Fruit fly (Drosophila melanogaster) whole organism, embryonic: ENCODE data around the gene BTBD9.

Experiments
- BtbVII ChIP-seq: fragments of 200-800 bp; sonication (Bioruptor generic); optimal IDR thresholded peaks from 3 replicates; lab custom pipeline; 2017; ENCODE audit warnings: missing biosample characterization, mild to moderate bottlenecking, missing genetic modification characterization
- CG10431 ChIP-seq: fragments of 200-800 bp; sonication (Bioruptor generic); optimal IDR thresholded peaks from 3 replicates; lab custom pipeline; 2018; ENCODE audit warnings: missing biosample characterization, mild to moderate bottlenecking, missing genetic modification characterization
- CG10654 ChIP-seq: fragments of 200-800 bp; sonication (Bioruptor generic); optimal IDR thresholded peaks from 2 replicates; lab custom pipeline; 2016; ENCODE audit warnings: missing biosample characterization, missing genetic modification characterization
- CG10979 ChIP-seq: fragments of 200-800 bp; sonication (Bioruptor generic); optimal IDR thresholded peaks from 2 replicates; lab custom pipeline; 2018; ENCODE audit warnings: missing biosample characterization, mild to moderate bottlenecking, missing genetic modification characterization, moderate library complexity
- CG13775 ChIP-seq: fragments of 200-800 bp; sonication (Bioruptor generic); optimal IDR thresholded peaks from 3 replicates; lab custom pipeline; 2017; ENCODE audit warnings: missing biosample characterization, mild to moderate bottlenecking, missing genetic modification characterization
- CG14860 ChIP-seq: fragments of 200-800 bp; sonication (Bioruptor generic); IDR thresholded peaks from 3 replicates; pipeline ENCODE4 v1.3.6; 2022; ENCODE audit warnings: missing biosample characterization, missing genetic modification characterization; ENCODE audit not compliant: partially characterized antibody
- CG1602 ChIP-seq: fragments of 200-800 bp; sonication (Bioruptor generic); optimal IDR thresholded peaks from 3 replicates; lab custom pipeline; 2016; ENCODE audit warnings: missing biosample characterization, missing genetic modification characterization
- CG18619 ChIP-seq: fragments of 200-800 bp; sonication (Bioruptor generic); optimal IDR thresholded peaks from 3 replicates; lab custom pipeline; 2017; ENCODE audit warnings: missing biosample characterization, mild to moderate bottlenecking, missing genetic modification characterization
- CG2712 ChIP-seq: fragments of 200-800 bp; optimal IDR thresholded peaks from 3 replicates; lab custom pipeline; 2019; ENCODE audit warnings: missing biosample characterization, mild to moderate bottlenecking, missing genetic modification characterization, moderate library complexity
- CG2875 ChIP-seq: fragments of 200-800 bp; sonication (Bioruptor generic); optimal IDR thresholded peaks from 2 replicates; lab custom pipeline; 2017; ENCODE audit warnings: missing biosample characterization, mild to moderate bottlenecking, missing genetic modification characterization, missing genetic modification reagents
- CG3726 ChIP-seq: fragments of 200-800 bp; sonication (Bioruptor generic); IDR thresholded peaks from 3 replicates; pipeline ENCODE4, ENCODE4 v1.3.6; 2022; ENCODE audit warnings: missing biosample characterization, missing genetic modification characterization
- CG5180 ChIP-seq: fragments of 200-800 bp; sonication (Bioruptor generic); optimal IDR thresholded peaks from 3 replicates; lab custom pipeline; 2017; ENCODE audit warnings: missing biosample characterization, missing genetic modification characterization, mild to moderate bottlenecking, moderate library complexity, missing genetic modification reagents
- CG7963 ChIP-seq: fragments of 200-800 bp; sonication (Bioruptor generic); IDR thresholded peaks from 3 replicates; pipeline ENCODE4 v1.3.6; 2022; ENCODE audit warnings: missing biosample characterization, missing genetic modification characterization; ENCODE audit not compliant: partially characterized antibody
- CG7987 ChIP-seq: fragments of 200-800 bp; sonication (Bioruptor generic); optimal IDR thresholded peaks from 2 replicates; lab custom pipeline; 2018; ENCODE audit warnings: missing biosample characterization, mild to moderate bottlenecking, missing genetic modification characterization, moderate library complexity
- CG8290 ChIP-seq, 3 experiments: fragments of 200-800 bp; sonication (Bioruptor generic); optimal IDR thresholded peaks; 2 replicates each; lab custom pipeline; 2016 to 2019; ENCODE audit warnings: missing biosample characterization in 3 of 3, missing genetic modification characterization in 3 of 3, mild to moderate bottlenecking in 2 of 3, moderate library complexity in 1 of 3
- CG8944 ChIP-seq: fragments of 200-800 bp; sonication (Bioruptor generic); optimal IDR thresholded peaks from 3 replicates; lab custom pipeline; 2016; ENCODE audit warnings: missing biosample characterization, missing genetic modification characterization
- Dfd ChIP-seq, 2 experiments: fragments of >200 bp; optimal IDR thresholded peaks; 2 replicates each; lab custom pipeline; 2017; ENCODE audit warnings: missing biosample characterization in 2 of 2, missing genetic modification characterization in 2 of 2
- GATAe ChIP-seq: fragments of 200-800 bp; sonication (Bioruptor generic); conservative IDR thresholded peaks from 2 replicates; pipeline ENCODE4 v1.3.6; 2022; ENCODE audit warnings: missing biosample characterization, missing genetic modification characterization
- Hr51 ChIP-seq, 2 experiments: fragments of 200-800 bp; sonication (Bioruptor generic); optimal IDR thresholded peaks; 2 replicates in 1 of 2; 3 replicates in 1 of 2; lab custom pipeline; 2016 to 2018; ENCODE audit warnings: missing biosample characterization in 2 of 2, missing genetic modification characterization in 2 of 2, mild to moderate bottlenecking in 1 of 2, moderate library complexity in 1 of 2
- Kr ChIP-seq: fragments of 200-800 bp; sonication (Bioruptor generic); optimal IDR thresholded peaks from 2 replicates; lab custom pipeline; 2017; ENCODE audit warnings: missing biosample characterization, mild to moderate bottlenecking, missing genetic modification characterization
- Med ChIP-seq: fragments of 200-800 bp; sonication (Bioruptor generic); peaks from one replicate; lab custom pipeline; 2016; ENCODE audit warnings: missing biosample characterization, missing genetic modification characterization, mild to moderate bottlenecking, inconsistent platforms, moderate library complexity
- Mes4 ChIP-seq: fragments of 200-800 bp; sonication (Bioruptor generic); optimal IDR thresholded peaks from 2 replicates; lab custom pipeline; 2016; ENCODE audit warnings: missing biosample characterization, missing genetic modification characterization
- Oaz ChIP-seq: fragments of 200-800 bp; sonication (Bioruptor generic); IDR thresholded peaks from 2 replicates; pipeline ENCODE4 v1.3.6; 2022; ENCODE audit warnings: missing biosample characterization, missing genetic modification characterization
- Rx ChIP-seq: fragments of 200-800 bp; sonication (Bioruptor generic); IDR thresholded peaks from 2 replicates; pipeline ENCODE4 v1.3.6; 2022; ENCODE audit warnings: missing biosample characterization, missing genetic modification characterization
- Scr ChIP-seq: fragments of 200-800 bp; sonication (Bioruptor generic); IDR thresholded peaks from 2 replicates; pipeline ENCODE4 v1.3.6; 2022; ENCODE audit warnings: missing biosample characterization, missing genetic modification characterization; ENCODE audit not compliant: partially characterized antibody
- Side ChIP-seq: fragments of 200-800 bp; sonication (Bioruptor generic); optimal IDR thresholded peaks from 2 replicates; lab custom pipeline; 2016; ENCODE audit warnings: missing biosample characterization, missing genetic modification characterization
- abd-A ChIP-seq: fragments of 200-800 bp; sonication (Bioruptor generic); optimal IDR thresholded peaks from 3 replicates; lab custom pipeline; 2019; ENCODE audit warnings: missing biosample characterization, mild to moderate bottlenecking, missing genetic modification characterization, moderate library complexity
- crp ChIP-seq, 2 experiments: fragments of 200-800 bp; sonication (Bioruptor generic); optimal IDR thresholded peaks; 2 replicates in 1 of 2; 3 replicates in 1 of 2; lab custom pipeline; 2017; ENCODE audit warnings: missing biosample characterization in 2 of 2, missing genetic modification characterization in 2 of 2, mild to moderate bottlenecking in 1 of 2, moderate library complexity in 1 of 2
- dan ChIP-seq: fragments of 200-800 bp; sonication (Bioruptor generic); IDR thresholded peaks from 2 replicates; pipeline ENCODE4 v1.3.6; 2022; ENCODE audit warnings: missing biosample characterization, missing genetic modification characterization
- dysf ChIP-seq: fragments of 200-800 bp; sonication (Bioruptor generic); IDR thresholded peaks from 3 replicates; pipeline ENCODE4 v1.3.6; 2022; ENCODE audit warnings: missing biosample characterization, missing genetic modification characterization
- exex ChIP-seq: fragments of 200-800 bp; sonication (Bioruptor generic); optimal IDR thresholded peaks from 4 replicates; lab custom pipeline; 2018; ENCODE audit warnings: missing biosample characterization, mild to moderate bottlenecking, missing genetic modification characterization, moderate library complexity
- fru ChIP-seq: fragments of >200 bp; optimal IDR thresholded peaks from 2 replicates; lab custom pipeline; 2017
- kni ChIP-seq: fragments of 200-800 bp; sonication (Bioruptor generic); optimal IDR thresholded peaks from 3 replicates; lab custom pipeline; 2017; ENCODE audit warnings: mild to moderate bottlenecking, missing biosample characterization, missing genetic modification reagents, missing genetic modification characterization
- knrl ChIP-seq: fragments of 200-800 bp; sonication (Bioruptor generic); IDR thresholded peaks from 3 replicates; pipeline ENCODE4 v1.3.6; 2022; ENCODE audit warnings: missing biosample characterization, missing genetic modification characterization; ENCODE audit not compliant: partially characterized antibody
- lilli ChIP-seq: fragments of 200-800 bp; sonication (Bioruptor generic); optimal IDR thresholded peaks from 3 replicates; lab custom pipeline; 2016; ENCODE audit warnings: missing biosample characterization, missing genetic modification characterization
- mirr ChIP-seq: fragments of 200-800 bp; sonication (Bioruptor generic); optimal IDR thresholded peaks from 3 replicates; lab custom pipeline; 2018; ENCODE audit warnings: missing biosample characterization, mild to moderate bottlenecking, missing genetic modification characterization
- onecut ChIP-seq: fragments of 200-800 bp; sonication (Bioruptor generic); IDR thresholded peaks from 2 replicates; pipeline ENCODE4 v1.3.6; 2022; ENCODE audit warnings: missing biosample characterization, missing genetic modification characterization
- otp ChIP-seq: fragments of 200-800 bp; sonication (Bioruptor generic); IDR thresholded peaks from 3 replicates; pipeline ENCODE4, ENCODE4 v1.3.6; 2022; ENCODE audit warnings: missing biosample characterization, missing genetic modification characterization
- repo ChIP-seq: fragments of 200-800 bp; sonication (Bioruptor generic); optimal IDR thresholded peaks from 2 replicates; lab custom pipeline; 2016; ENCODE audit warnings: missing biosample characterization, missing genetic modification characterization
- seq ChIP-seq: fragments of 200-800 bp; sonication (Bioruptor generic); IDR thresholded peaks from 2 replicates; pipeline ENCODE4 v1.3.6; 2022; ENCODE audit warnings: missing biosample characterization, missing genetic modification characterization
- sna ChIP-seq: fragments of 200-800 bp; sonication (Bioruptor generic); IDR thresholded peaks from 2 replicates; pipeline ENCODE4 v1.3.6; 2022; ENCODE audit warnings: missing biosample characterization, missing genetic modification characterization; ENCODE audit not compliant: partially characterized antibody
- ssp ChIP-seq: fragments of 200-800 bp; sonication (Bioruptor generic); IDR thresholded peaks from 2 replicates; pipeline ENCODE4 v1.3.6; 2022; ENCODE audit warnings: missing biosample characterization, missing genetic modification characterization
- stwl ChIP-seq: fragments of 200-800 bp; sonication (Bioruptor generic); optimal IDR thresholded peaks from 3 replicates; lab custom pipeline; 2018; ENCODE audit warnings: missing biosample characterization, mild to moderate bottlenecking, missing genetic modification characterization, moderate library complexity

BTBD9 gene

DNA sequence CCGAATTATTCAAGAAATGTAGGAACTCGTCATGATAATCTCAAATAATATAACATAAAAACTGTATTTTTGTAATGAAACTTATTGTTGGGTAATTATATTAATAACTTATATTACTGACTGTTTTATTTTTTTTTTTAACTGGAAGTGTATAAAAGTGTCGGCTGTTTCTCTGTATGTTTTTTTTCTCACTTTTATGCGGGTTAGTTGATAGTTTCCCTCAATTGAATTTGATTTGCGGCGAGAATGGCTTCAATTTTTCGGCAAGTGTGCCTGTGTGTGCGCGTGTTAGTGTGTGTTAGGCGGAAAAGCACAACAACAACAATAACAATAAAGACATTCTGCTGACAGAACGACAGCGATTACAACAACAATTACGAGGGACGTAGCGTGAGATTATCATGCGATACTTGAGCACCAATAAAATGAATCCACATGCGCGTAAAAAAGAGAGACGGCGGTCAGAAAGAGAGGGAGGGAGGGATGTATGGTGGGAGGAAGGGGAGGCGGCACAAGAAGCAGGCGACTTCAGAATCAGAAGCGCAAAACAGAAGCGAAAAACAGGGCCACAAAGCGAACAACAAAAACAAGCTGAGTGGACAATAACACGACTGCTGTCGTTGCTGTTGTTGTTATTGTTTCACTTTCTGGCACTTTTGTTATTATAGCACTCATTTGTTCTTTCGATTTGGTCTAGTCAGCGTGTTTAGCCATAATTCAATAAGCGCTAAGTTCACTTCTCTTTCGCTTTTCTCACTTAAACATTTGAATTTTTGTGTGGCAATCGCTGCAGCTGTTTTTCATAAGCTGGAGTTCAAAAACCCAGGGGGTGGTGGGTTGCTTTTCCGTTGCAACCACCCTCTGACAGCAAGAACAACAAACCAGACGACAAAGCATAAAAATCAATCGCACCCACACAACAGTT is 5.1 kb upstream of the BTBD9 start (continued):
- TF ChIP-seq exex (tag; lab: Kevin White, UChicago) = peak; percentile 74
- no peak for TF ChIP-seq CG10654 (GFP tag; lab: Kevin White, UChicago)
- TF ChIP-seq kni = no peak
- TF ChIP-seq CG10979 = peak; percentile 18
- no peak for TF ChIP-seq ssp (GFP tag; lab: Robert Waterston, UW)
- no peak for TF ChIP-seq CG14860 (GFP tag; lab: Robert Waterston, UW)
- no peak for TF ChIP-seq CG7963 (GFP tag; lab: Robert Waterston, UW)
- no peak for TF ChIP-seq CG3726 (GFP tag; lab: Robert Waterston, UW)
- TF ChIP-seq CG10431 (GFP tag; lab: Kevin White, UChicago) = no peak
- TF ChIP-seq Kr (GFP tag; lab: Kevin White, UChicago) = no peak
- TF ChIP-seq crp (GFP tag; optimal IDR thresholded peaks at IDR 0.05; lab: Kevin White, UChicago) = no peak
- TF ChIP-seq stwl = no peak
- no peak for TF ChIP-seq CG13775 (GFP tag; lab: Kevin White, UChicago)
- TF ChIP-seq otp (GFP tag; lab: Robert Waterston, UW) = no peak
- no peak for TF ChIP-seq Rx (GFP tag; lab: Robert Waterston, UW)
- no peak for TF ChIP-seq BtbVII (GFP tag; lab: Kevin White, UChicago)
- no peak for TF ChIP-seq knrl (GFP tag; lab: Robert Waterston, UW)
- TF ChIP-seq sna = no peak
- TF ChIP-seq lilli (GFP tag; lab: Kevin White, UChicago) = peak; percentile 26
- no peak for TF ChIP-seq Side
- no peak for TF ChIP-seq repo
- TF ChIP-seq Oaz (GFP tag; lab: Robert Waterston, UW) = no peak
- no peak for TF ChIP-seq CG7987 (GFP tag; lab: Kevin White, UChicago)
- TF ChIP-seq onecut (GFP tag; lab: Robert Waterston, UW) = 0 out of 2 replicates have a peak, but pooled peaks have one; percentile 4
- no peak for TF ChIP-seq CG18619
- no peak for TF ChIP-seq fru (lab: Kevin White, UChicago)
- TF ChIP-seq Hr51 (GFP tag; optimal IDR thresholded peaks at IDR 0.05; lab: Kevin White, UChicago) = peak in 1 of 2 experiments; percentile 61
- TF ChIP-seq CG5180 (GFP tag; lab: Kevin White, UChicago) = no peak
- peak; percentile 27 for TF ChIP-seq CG2712 (tag; lab: Kevin White, UChicago)
- no peak for TF ChIP-seq CG2875 (GFP tag; lab: Kevin White, UChicago)
- TF ChIP-seq CG8944 (GFP tag; lab: Kevin White, UChicago) = no peak
- TF ChIP-seq Med (GFP tag; lab: Kevin White, UChicago) = peak; percentile 85
- TF ChIP-seq CG8290 (GFP tag; optimal IDR thresholded peaks at IDR 0.05; lab: Kevin White, UChicago) = no peak
- TF ChIP-seq CG8290 (tag; optimal IDR thresholded peaks at IDR 0.05; lab: Kevin White, UChicago) = peak in 1 of 2 experiments; percentile 14
- no peak for TF ChIP-seq dysf (GFP tag; lab: Robert Waterston, UW)
- TF ChIP-seq abd-A = peak; percentile 88
- TF ChIP-seq Mes4 (GFP tag; lab: Kevin White, UChicago) = no peak
- no peak for TF ChIP-seq GATAe
- no peak for TF ChIP-seq CG1602
- no peak for TF ChIP-seq seq (GFP tag; lab: Robert Waterston, UW)
- TF ChIP-seq Dfd (GFP tag; optimal IDR thresholded peaks at IDR 0.05; lab: Kevin White, UChicago) = no peak
- peak; percentile 9; the same call in 1 of the 2 replicates for TF ChIP-seq Scr
- TF ChIP-seq mirr (GFP tag; lab: Kevin White, UChicago) = peak; percentile 81
- TF ChIP-seq dan = no peak
